Worm (Caenorhabditis elegans) whole organism, L1 larva: ENCODE measurements around the gene C49G7.10.

Source experiments
- ama-1 ChIP-seq: fragments of 150-350 bp; optimal IDR thresholded peaks from 2 replicates; lab custom pipeline; 2014
- fos-1 ChIP-seq: fragments of 150-350 bp; optimal IDR thresholded peaks from 2 replicates; lab custom pipeline; 2014; ENCODE audit warnings: missing biosample characterization, missing genetic modification characterization
- unc-62 ChIP-seq: fragments of 150-350 bp; optimal IDR thresholded peaks from 2 replicates; lab custom pipeline; 2014; ENCODE audit warnings: missing biosample characterization, missing genetic modification reagents, missing genetic modification characterization

DNA sequence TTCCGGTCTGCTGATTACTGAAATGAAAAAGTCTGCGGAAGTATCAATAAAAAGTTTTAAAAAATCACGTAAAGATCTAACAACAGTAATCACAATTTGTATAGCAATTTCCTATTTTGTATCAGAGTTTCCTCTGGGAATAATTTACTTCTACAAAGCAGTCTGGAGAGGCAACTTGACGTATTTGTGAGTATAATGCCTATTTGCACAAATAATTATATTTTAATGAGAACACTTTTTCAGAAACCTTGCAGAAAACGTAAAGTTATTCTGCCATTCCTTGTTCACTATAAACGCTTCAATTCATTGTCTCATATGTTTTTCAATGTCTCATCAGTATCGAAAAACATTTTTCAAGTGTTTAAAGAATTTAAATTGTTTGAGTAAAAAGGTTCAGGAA, 23.2 kb downstream of the C49G7.10 start:
- TF ChIP-seq fos-1 (tag; lab: Kevin White, UChicago) (no peak), ama-1 (lab: Kevin White, UChicago) (no peak), unc-62 (GFP tag; lab: Kevin White, UChicago) (no peak)
